Worm (Caenorhabditis elegans): ENCODE results near the gene ZC239.21.
"Not testable (repeated sequence)": the region's sequence is repeated elsewhere in the genome, so short reads cannot be mapped to it uniquely, and the experiment has no call there.

ZC239.21 gene

ce11 chrII:3201242-3201641 is 5.5 kb upstream of the ZC239.21 start, which contains the start of gene sri-48:
sri-48 (minus strand) TSS chrII:3201342.
- not testable (repeated sequence) for TF ChIP-seq nhr-12, aly-2, nhr-67 (tag; optimal IDR thresholded peaks at IDR 0.05)

- no peak for TF ChIP-seq unc-39 (tag; optimal IDR thresholded peaks at IDR 0.05)
- TF ChIP-seq elt-2 (tag; optimal IDR thresholded peaks at IDR 0.05): no peak
- no peak for TF ChIP-seq nhr-28 (tag; optimal IDR thresholded peaks at IDR 0.05)
- no peak for TF ChIP-seq fos-1 (tag; optimal IDR thresholded peaks at IDR 0.05)
- TF ChIP-seq pqm-1 (tag; optimal IDR thresholded peaks at IDR 0.05): no peak
- no peak for TF ChIP-seq elt-1 (tag; optimal IDR thresholded peaks at IDR 0.05)
- no peak for TF ChIP-seq ceh-82 (tag; optimal IDR thresholded peaks at IDR 0.05)
These were observed 4.2 kb upstream of the ZC239.21 start, which contains the start of gene sri-53 for ce11 chrII:3202519-3202918. sri-53 (minus strand) TSS chrII:3202619.

ce11 chrII:3203415-3203814 is 3.3 kb upstream of the ZC239.21 start, which contains the start of gene sri-50:
sri-50 (plus strand) TSS chrII:3203715.
- TF ChIP-seq nfya-1 (tag; optimal IDR thresholded peaks at IDR 0.05; ENCODE audit: insufficient read depth): no peak
- TF ChIP-seq fkh-10 (GFP tag; optimal IDR thresholded peaks at IDR 0.05): no peak
- no peak for TF ChIP-seq ztf-11 (tag; optimal IDR thresholded peaks at IDR 0.05)
- TF ChIP-seq elt-1 (tag; optimal IDR thresholded peaks at IDR 0.05): no peak
- TF ChIP-seq nhr-12 (tag; optimal IDR thresholded peaks at IDR 0.05): no peak
- no peak for TF ChIP-seq ceh-9 (tag; optimal IDR thresholded peaks at IDR 0.05)
- TF ChIP-seq nhr-25 (tag; optimal IDR thresholded peaks at IDR 0.05): no peak
- no peak for TF ChIP-seq egl-5 (tag; optimal IDR thresholded peaks at IDR 0.05)
- no peak for TF ChIP-seq nhr-237 (tag; optimal IDR thresholded peaks at IDR 0.05)

- TF ChIP-seq ceh-9 (tag; optimal IDR thresholded peaks at IDR 0.05) (no peak), aly-2 (tag; optimal IDR thresholded peaks at IDR 0.05) (no peak), ceh-82 (tag; optimal IDR thresholded peaks at IDR 0.05) (no peak), nhr-11 (tag; optimal IDR thresholded peaks at IDR 0.05) (no peak), hmg-11 (tag; optimal IDR thresholded peaks at IDR 0.05) (no peak), ztf-4 (tag; optimal IDR thresholded peaks at IDR 0.05) (no peak), pqm-1 (tag; optimal IDR thresholded peaks at IDR 0.05) (no peak), fkh-10 (GFP tag; optimal IDR thresholded peaks at IDR 0.05) (no peak), nhr-28 (tag; optimal IDR thresholded peaks at IDR 0.05) (no peak), elt-3 (tag; optimal IDR thresholded peaks at IDR 0.05) (no peak), elt-2 (tag; optimal IDR thresholded peaks at IDR 0.05) (no peak), zag-1 (tag; optimal IDR thresholded peaks at IDR 0.05) (no peak), lin-39 (tag; optimal IDR thresholded peaks at IDR 0.05) (no peak), jun-1 (tag; optimal IDR thresholded peaks at IDR 0.05) (no peak), tbx-2 (tag; optimal IDR thresholded peaks at IDR 0.05) (no peak), elt-1 (tag; optimal IDR thresholded peaks at IDR 0.05) (no peak), nfya-1 (tag; optimal IDR thresholded peaks at IDR 0.05; ENCODE audit: insufficient read depth) (no peak), pha-4 (tag; optimal IDR thresholded peaks at IDR 0.05) (no peak)
These were observed 1.9 kb downstream of the ZC239.21 start, which contains the start of gene sdz-35 for ce11 chrII:3208679-3209078. sdz-35 (minus strand) TSS chrII:3208779.

DNA sequence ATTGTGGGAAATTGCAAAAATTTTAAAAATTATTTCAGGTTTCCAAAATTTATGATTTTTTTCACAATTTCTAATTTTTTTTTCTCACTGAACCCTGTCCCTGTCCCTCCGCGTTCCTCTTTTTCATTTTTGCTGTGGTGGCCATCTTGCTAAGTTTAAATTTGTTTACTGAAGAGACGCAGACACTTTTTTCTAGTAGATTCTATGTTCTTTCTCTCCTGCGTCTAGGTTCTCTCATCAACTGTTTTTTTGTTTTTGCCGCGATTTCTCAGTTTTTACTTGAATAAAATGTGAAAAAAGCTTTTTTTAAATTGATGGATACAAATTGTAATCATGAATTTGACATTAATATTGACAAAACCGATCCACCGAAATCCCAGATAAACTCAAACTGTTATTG is 2.5 kb downstream of the ZC239.21 start, which contains the start of gene ZC239.6:
Gene ZC239.6, plus strand, starts transcription at position 381 of the 400 bp plus-strand sequence.
- TF ChIP-seq fos-1 (tag; optimal IDR thresholded peaks at IDR 0.05): no peak
- peak; percentile 30 for TF ChIP-seq hmg-11 (tag; optimal IDR thresholded peaks at IDR 0.05)
- peak; percentile 66 for TF ChIP-seq pha-4 (tag; optimal IDR thresholded peaks at IDR 0.05)
- TF ChIP-seq elt-3 (tag; optimal IDR thresholded peaks at IDR 0.05): no peak
- TF ChIP-seq mml-1 (tag; optimal IDR thresholded peaks at IDR 0.05): no peak
- TF ChIP-seq lsy-12 (tag; optimal IDR thresholded peaks at IDR 0.05): no peak
- TF ChIP-seq egl-27 (tag; optimal IDR thresholded peaks at IDR 0.05): no peak
- peak; percentile 3 for TF ChIP-seq nhr-23 (tag; optimal IDR thresholded peaks at IDR 0.05)
- peak; percentile 55 for TF ChIP-seq nfya-1 (tag; optimal IDR thresholded peaks at IDR 0.05; ENCODE audit: insufficient read depth)
- TF ChIP-seq snpc-4 (tag; optimal IDR thresholded peaks at IDR 0.05): peak; percentile 33
- no peak for TF ChIP-seq sea-2 (GFP tag; optimal IDR thresholded peaks at IDR 0.05)
- no peak for TF ChIP-seq nhr-11 (tag; optimal IDR thresholded peaks at IDR 0.05)

DNA sequence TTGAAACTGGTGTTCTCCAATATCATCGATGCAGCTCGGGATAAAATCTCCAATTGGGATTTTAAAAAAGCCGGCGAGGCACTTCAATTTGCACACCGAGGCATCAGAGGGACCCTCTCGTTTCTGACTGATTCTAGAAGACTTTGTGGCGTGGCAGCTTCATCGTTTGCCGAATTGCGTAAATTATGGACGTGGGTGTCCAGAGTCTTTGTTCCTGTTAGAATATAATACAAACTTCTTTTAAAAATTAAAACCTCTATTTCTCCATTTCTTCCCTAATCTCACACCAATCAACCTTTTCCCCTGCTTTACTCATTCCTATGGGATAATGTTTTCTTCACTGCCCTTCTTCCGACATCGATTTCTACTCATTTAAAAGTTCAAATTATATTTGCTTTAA is 3.6 kb downstream of the ZC239.21 start, which contains the start of gene ZC239.5:
Gene ZC239.5, plus strand, starts transcription at position 301 of the 400 bp plus-strand sequence.
- TF ChIP-seq ztf-11 (tag; optimal IDR thresholded peaks at IDR 0.05): no peak
- TF ChIP-seq egl-5 (tag; optimal IDR thresholded peaks at IDR 0.05): no peak
- TF ChIP-seq elt-3 (tag; optimal IDR thresholded peaks at IDR 0.05): no peak
- no peak for TF ChIP-seq skn-1 (tag; optimal IDR thresholded peaks at IDR 0.05)
- no peak for TF ChIP-seq nhr-28 (tag; optimal IDR thresholded peaks at IDR 0.05)
- no peak for TF ChIP-seq R02D3.7 (tag; optimal IDR thresholded peaks at IDR 0.05)
- TF ChIP-seq snpc-4 (tag; optimal IDR thresholded peaks at IDR 0.05): no peak
- no peak for TF ChIP-seq mdl-1 (tag; optimal IDR thresholded peaks at IDR 0.05)
- TF ChIP-seq nhr-43 (tag; optimal IDR thresholded peaks at IDR 0.05; ENCODE audit: poor library complexity, severe bottlenecking): no peak
- TF ChIP-seq ZK546.5 (tag; optimal IDR thresholded peaks at IDR 0.05): no peak

Measured in whole organism, L3 larva.